Worm (Caenorhabditis elegans) whole organism, L4/young adult: ENCODE data around the gene oac-42.
"Not testable (repeated sequence)": the region's sequence is repeated elsewhere in the genome, so short reads cannot be mapped to it uniquely, and the experiment has no call there.

Experiments used
- W03F9.2 ChIP-seq: fragments of 150-350 bp; optimal IDR thresholded peaks from 2 replicates; lab custom pipeline; 2014; ENCODE audit warnings: missing biosample characterization, missing genetic modification characterization
- him-1 ChIP-seq: sonication (generic microtip); optimal IDR thresholded peaks from 2 replicates; lab custom pipeline; 2016; ENCODE audit warnings: missing genotype, missing genetic modification reagents, missing genetic modification characterization, missing compliant biosample characterization

ce11 chrV:15905530-15905929 is 20.9 kb upstream of the oac-42 start, which contains the start of the genes F35E8.1 and F35E8.2:
- TF ChIP-seq W03F9.2, him-1 (tag; lab: Kevin White, UChicago): not testable (repeated sequence)
